Worm (Caenorhabditis elegans) whole organism, L1 larva: Measurements from ENCODE around the gene tgt-1.

Experiments used
- ama-1 ChIP-seq: fragments of 150-350 bp; optimal IDR thresholded peaks from 2 replicates; lab custom pipeline; 2014
- dsc-1 ChIP-seq: sonication (generic microtip); optimal IDR thresholded peaks from 2 replicates; lab custom pipeline; 2016; ENCODE audit warnings: mild to moderate bottlenecking, missing genetic modification characterization, missing compliant biosample characterization
- fkh-8 ChIP-seq: sonication (generic microtip); optimal IDR thresholded peaks from 2 replicates; lab custom pipeline; 2016; ENCODE audit warnings: mild to moderate bottlenecking, missing genetic modification characterization, missing compliant biosample characterization
- nhr-237 ChIP-seq: fragments of 150-350 bp; optimal IDR thresholded peaks from 2 replicates; lab custom pipeline; 2014; ENCODE audit warnings: missing biosample characterization, missing genetic modification characterization
- tbx-2 ChIP-seq: sonication (generic microtip); optimal IDR thresholded peaks from 2 replicates; lab custom pipeline; 2016; ENCODE audit warnings: missing genetic modification characterization, missing compliant biosample characterization

ce11 chrIV:11916907-11917306, 42.7 kb downstream of the tgt-1 start, which contains the start of gene ZK822.10:
- no peak for TF ChIP-seq tbx-2 (tag; lab: Kevin White, UChicago)
- TF ChIP-seq dsc-1 (tag; lab: Kevin White, UChicago): no peak
- TF ChIP-seq ama-1 (lab: Kevin White, UChicago): no peak
- no peak for TF ChIP-seq nhr-237 (tag; lab: Kevin White, UChicago)
- TF ChIP-seq fkh-8: no peak
